Fruit fly (Drosophila melanogaster): ENCODE measurements around the gene Ork1.

The Ork1 gene

dm6 chrX:10857853-10858252 lies 33.2 kb downstream of the Ork1 start (continued):
- TF ChIP-seq salm (tag; optimal IDR thresholded peaks at IDR 0.05) (no peak), CG11093 (GFP tag; IDR thresholded peaks at IDR 0.05) (no peak), sna (GFP tag; IDR thresholded peaks at IDR 0.05; ENCODE audit: partially characterized antibody) (no peak), az2 (GFP tag; optimal IDR thresholded peaks at IDR 0.05) (no peak), CG7786 (GFP tag; optimal IDR thresholded peaks at IDR 0.05) (no peak), sc (optimal IDR thresholded peaks at IDR 0.05) (no peak), sc (GFP tag; optimal IDR thresholded peaks at IDR 0.05) (no peak), abd-A (tag; optimal IDR thresholded peaks at IDR 0.05) (no peak), E2f2 (GFP tag; IDR thresholded peaks at IDR 0.05) (no peak), Atf-2 (GFP tag; optimal IDR thresholded peaks at IDR 0.05) (no peak), CG18619 (GFP tag; optimal IDR thresholded peaks at IDR 0.05) (no peak), HLHmδ (GFP tag; optimal IDR thresholded peaks at IDR 0.05) (no peak), ash1 (GFP tag; optimal IDR thresholded peaks at IDR 0.05) (no peak), tio (GFP tag; optimal IDR thresholded peaks at IDR 0.05) (no peak), Hr39 (optimal IDR thresholded peaks at IDR 0.05) (no peak), CG1647 (GFP tag; optimal IDR thresholded peaks at IDR 0.05) (no peak), Fer3 (tag; optimal IDR thresholded peaks at IDR 0.05) (no peak), CG17385 (GFP tag; optimal IDR thresholded peaks at IDR 0.05) (no peak), CG31388 (GFP tag; optimal IDR thresholded peaks at IDR 0.05) (no peak), croc (GFP tag; conservative IDR thresholded peaks at IDR 0.05) (no peak), Max (GFP tag; optimal IDR thresholded peaks at IDR 0.05) (no peak), cg (GFP tag; optimal IDR thresholded peaks at IDR 0.05) (peak; percentile 96), org-1 (GFP tag; optimal IDR thresholded peaks at IDR 0.05) (no peak), Tbp (GFP tag; optimal IDR thresholded peaks at IDR 0.05) (no peak), sug (tag; optimal IDR thresholded peaks at IDR 0.05) (peak; percentile 38), otp (GFP tag; IDR thresholded peaks at IDR 0.05) (no peak), Sin3A (optimal IDR thresholded peaks at IDR 0.05) (peak; percentile 14), crol (GFP tag; IDR thresholded peaks at IDR 0.05) (peak; percentile 85), klu (GFP tag; IDR thresholded peaks at IDR 0.05) (no peak), D (optimal IDR thresholded peaks at IDR 0.05) (peak; percentile 6), D (GFP tag; optimal IDR thresholded peaks at IDR 0.05) (no peak), gce (GFP tag; IDR thresholded peaks at IDR 0.05) (no peak), Oaz (GFP tag; IDR thresholded peaks at IDR 0.05) (no peak), ro (GFP tag; IDR thresholded peaks at IDR 0.05) (no peak), Hmr (GFP tag; optimal IDR thresholded peaks at IDR 0.05) (no peak), gcm (GFP tag; optimal IDR thresholded peaks at IDR 0.05) (no peak), trh (GFP tag; optimal IDR thresholded peaks at IDR 0.05) (no peak), gsb (GFP tag; IDR thresholded peaks at IDR 0.05) (no peak), Usf (GFP tag; optimal IDR thresholded peaks at IDR 0.05) (no peak), CG8281 (tag; optimal IDR thresholded peaks at IDR 0.05) (no peak), ac (GFP tag; optimal IDR thresholded peaks at IDR 0.05) (no peak), CG7556 (GFP tag; optimal IDR thresholded peaks at IDR 0.05) (no peak), fd96Cb (tag; optimal IDR thresholded peaks at IDR 0.05) (no peak)

DNA sequence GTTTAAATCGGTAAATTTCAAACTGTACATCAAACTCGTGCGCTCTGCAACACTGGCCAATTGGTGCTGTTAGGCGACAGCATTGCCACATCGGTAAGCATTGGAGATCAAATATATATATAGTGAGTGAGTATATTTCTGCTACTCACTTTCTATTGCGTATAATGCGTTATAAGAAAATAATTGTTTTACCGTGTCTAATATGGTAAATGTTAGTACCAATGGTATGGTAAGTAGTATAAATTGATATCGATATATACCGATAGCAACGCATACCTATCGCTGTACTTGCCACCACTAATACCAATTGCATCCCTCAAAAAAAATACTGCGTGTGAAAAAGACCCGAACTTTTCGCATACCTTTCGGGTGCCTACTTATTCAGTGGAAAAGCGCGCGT lies 33.7 kb downstream of the Ork1 start, which contains the start of the genes sofe and CG2186:
sofe (minus strand) TSS at position 38 of the 400 bp plus-strand sequence.
CG2186 (plus strand) TSS at position 280 of the 400 bp plus-strand sequence.
- TF ChIP-seq lilli (GFP tag; optimal IDR thresholded peaks at IDR 0.05) (peak; percentile 81), CG32532 (GFP tag; IDR thresholded peaks at IDR 0.05) (peak; percentile 56), CG9797 (GFP tag; optimal IDR thresholded peaks at IDR 0.05) (peak; percentile 55), sc (optimal IDR thresholded peaks at IDR 0.05) (no peak), sc (GFP tag; optimal IDR thresholded peaks at IDR 0.05) (no peak), jigr1 (GFP tag; IDR thresholded peaks at IDR 0.05) (no peak), Lim3 (GFP tag; IDR thresholded peaks at IDR 0.05) (no peak), CG17829 (tag; optimal IDR thresholded peaks at IDR 0.05) (peak; percentile 55), CG1233 (GFP tag; optimal IDR thresholded peaks at IDR 0.05) (no peak), CG9932 (GFP tag; IDR thresholded peaks at IDR 0.05) (peak; percentile 80), CG12659 (GFP tag; optimal IDR thresholded peaks at IDR 0.05) (peak; percentile 46), chm (GFP tag; IDR thresholded peaks at IDR 0.05) (no peak), CG1603 (tag; optimal IDR thresholded peaks at IDR 0.05) (peak; percentile 86), Scr (GFP tag; IDR thresholded peaks at IDR 0.05; ENCODE audit: partially characterized antibody) (peak; percentile 90), pan (optimal IDR thresholded peaks at IDR 0.05) (no peak), pan (GFP tag; optimal IDR thresholded peaks at IDR 0.05 in 1 of 2, IDR thresholded peaks at IDR 0.05 in 1 of 2) (peak in 1 of 2 experiments; percentile 50)

All from whole organism, embryonic.